Worm (Caenorhabditis elegans) whole organism, midembryonic: Measurements from ENCODE around the gene tag-243.

Experiments
- T22C8.4 ChIP-seq: fragments of 200-800 bp; sonication (Bioruptor generic); IDR thresholded peaks from 2 replicates; pipeline ENCODE4 v1.3.6; 2022; ENCODE audit warnings: missing genetic modification characterization, missing compliant biosample characterization
- cog-1 ChIP-seq: sonication (generic microtip); optimal IDR thresholded peaks from 2 replicates; lab custom pipeline; 2016; ENCODE audit warnings: missing genetic modification characterization, missing compliant biosample characterization
- flt-1 ChIP-seq: fragments of 200-800 bp; sonication (Bioruptor generic); IDR thresholded peaks from 2 replicates; pipeline ENCODE4 v1.3.6; 2022; ENCODE audit warnings: missing genetic modification characterization, missing compliant biosample characterization
- klf-2 ChIP-seq: fragments of 200-800 bp; sonication (Bioruptor generic); conservative IDR thresholded peaks from 2 replicates; pipeline ENCODE4 v1.3.6; 2022; ENCODE audit warnings: missing genetic modification reagents, missing genetic modification characterization, missing compliant biosample characterization
- med-1 ChIP-seq: sonication (generic microtip); optimal IDR thresholded peaks from 2 replicates; lab custom pipeline; 2017; ENCODE audit warnings: missing genetic modification characterization, mild to moderate bottlenecking, missing compliant biosample characterization, antibody characterized with exemption, missing genetic modification reagents; ENCODE audit not compliant: insufficient read depth
- ref-1 ChIP-seq: fragments of 200-800 bp; sonication (Bioruptor generic); conservative IDR thresholded peaks from 2 replicates; pipeline ENCODE4 v1.3.6; 2022; ENCODE audit warnings: missing genetic modification reagents, missing genetic modification characterization, missing compliant biosample characterization
- tab-1 ChIP-seq: fragments of 200-800 bp; sonication (Bioruptor generic); IDR thresholded peaks from 2 replicates; pipeline ENCODE4 v1.3.6; 2022; ENCODE audit warnings: missing genetic modification characterization, missing compliant biosample characterization
- ztf-23 ChIP-seq: fragments of 200-800 bp; sonication (Bioruptor generic); IDR thresholded peaks from 2 replicates; pipeline ENCODE4 v1.3.6; 2022; ENCODE audit warnings: missing genetic modification reagents, missing genetic modification characterization, missing compliant biosample characterization
- ztf-29 ChIP-seq: fragments of 200-800 bp; sonication (Bioruptor generic); IDR thresholded peaks from 2 replicates; pipeline ENCODE4 v1.3.6; 2022; ENCODE audit warnings: missing genetic modification reagents, missing genetic modification characterization, missing compliant biosample characterization

The tag-243 gene

ce11 chrIII:4688356-4688755 is at the start of gene tag-243:
Gene tag-243 (minus strand): TSS chrIII:4688456.
- TF ChIP-seq med-1 (GFP tag; lab: Kevin White, UChicago), result no peak
- 0 out of 2 replicates have a peak, but pooled peaks have one; percentile 24 for TF ChIP-seq klf-2

ce11 chrIII:4735443-4735842 is 47.2 kb upstream of the tag-243 start, which contains the start of gene F17C8.7:
Gene F17C8.7 (plus strand): TSS chrIII:4735743.
- TF ChIP-seq tab-1 (GFP tag; lab: Robert Waterston, UW) (no peak), cog-1 (no peak), med-1 (GFP tag; lab: Kevin White, UChicago) (no peak), T22C8.4 (GFP tag; lab: Robert Waterston, UW) (no peak), ztf-29 (GFP tag; lab: Robert Waterston, UW) (no peak), flt-1 (GFP tag; lab: Robert Waterston, UW) (no peak), klf-2 (no peak), ref-1 (GFP tag; lab: Robert Waterston, UW) (no peak), ztf-23 (GFP tag; lab: Robert Waterston, UW) (no peak)

ce11 chrIII:4734056-4734455 is 45.8 kb upstream of the tag-243 start, which contains the start of gene F17C8.9:
Gene F17C8.9 (plus strand): TSS chrIII:4734356.
- TF ChIP-seq cog-1 (no peak), klf-2 (no peak), med-1 (GFP tag; lab: Kevin White, UChicago) (no peak), ref-1 (GFP tag; lab: Robert Waterston, UW) (no peak), ztf-29 (GFP tag; lab: Robert Waterston, UW) (no peak)

ce11 chrIII:4731295-4731988 is 43.2 kb upstream of the tag-243 start, which contains the start of gene F17C8.3:
Gene F17C8.3 (plus strand): TSS chrIII:4731938.
- TF ChIP-seq cog-1, result no peak
- TF ChIP-seq tab-1 (GFP tag; lab: Robert Waterston, UW), result no peak
- no peak for TF ChIP-seq ref-1 (GFP tag; lab: Robert Waterston, UW)
- TF ChIP-seq flt-1 (GFP tag; lab: Robert Waterston, UW), result no peak
- TF ChIP-seq klf-2, result no peak
- no peak for TF ChIP-seq ztf-29 (GFP tag; lab: Robert Waterston, UW)
- no peak for TF ChIP-seq med-1 (GFP tag; lab: Kevin White, UChicago)
- no peak for TF ChIP-seq T22C8.4 (GFP tag; lab: Robert Waterston, UW)

- TF ChIP-seq flt-1 (GFP tag; lab: Robert Waterston, UW) (0 out of 2 replicates have a peak, but pooled peaks have one; percentile 44), tab-1 (GFP tag; lab: Robert Waterston, UW) (no peak)
These were observed 35.7 kb upstream of the tag-243 start for ce11 chrIII:4723922-4724321.

ce11 chrIII:4721750-4722149 is 33.5 kb upstream of the tag-243 start, which contains the start of gene acy-1:
Gene acy-1 (plus strand): TSS chrIII:4722095.
- TF ChIP-seq T22C8.4 (GFP tag; lab: Robert Waterston, UW) (no peak), ztf-23 (GFP tag; lab: Robert Waterston, UW) (no peak), cog-1 (peak; percentile 25), ztf-29 (GFP tag; lab: Robert Waterston, UW) (no peak), klf-2 (no peak)

- TF ChIP-seq flt-1 (GFP tag; lab: Robert Waterston, UW) (0 out of 2 replicates have a peak, but pooled peaks have one; percentile 45), T22C8.4 (GFP tag; lab: Robert Waterston, UW) (no peak), ztf-23 (GFP tag; lab: Robert Waterston, UW) (no peak)
These were observed 32.5 kb upstream of the tag-243 start, which contains the start of gene emb-5 for ce11 chrIII:4720620-4721227. Gene emb-5 (minus strand): TSS chrIII:4720670.

- TF ChIP-seq tab-1 (GFP tag; lab: Robert Waterston, UW) (no peak), ztf-29 (GFP tag; lab: Robert Waterston, UW) (no peak), med-1 (GFP tag; lab: Kevin White, UChicago) (no peak), cog-1 (no peak), ztf-23 (GFP tag; lab: Robert Waterston, UW) (no peak), flt-1 (GFP tag; lab: Robert Waterston, UW) (no peak), klf-2 (no peak), T22C8.4 (GFP tag; lab: Robert Waterston, UW) (no peak), ref-1 (GFP tag; lab: Robert Waterston, UW) (no peak)
These were observed 26.8 kb upstream of the tag-243 start, which contains the start of gene him-18 for ce11 chrIII:4715088-4715487. Gene him-18 (minus strand): TSS chrIII:4715188.

- TF ChIP-seq ref-1 (GFP tag; lab: Robert Waterston, UW) (no peak), cog-1 (no peak), T22C8.4 (GFP tag; lab: Robert Waterston, UW) (no peak), klf-2 (no peak), ztf-23 (GFP tag; lab: Robert Waterston, UW) (no peak), med-1 (GFP tag; lab: Kevin White, UChicago) (no peak), flt-1 (GFP tag; lab: Robert Waterston, UW) (no peak), tab-1 (GFP tag; lab: Robert Waterston, UW) (no peak), ztf-29 (GFP tag; lab: Robert Waterston, UW) (no peak)
These were observed 20.7 kb upstream of the tag-243 start, which contains the start of gene T04A8.18 for ce11 chrIII:4708909-4709308. Gene T04A8.18 (plus strand): TSS chrIII:4709209.

- TF ChIP-seq T22C8.4 (GFP tag; lab: Robert Waterston, UW) (no peak), cog-1 (no peak), ref-1 (GFP tag; lab: Robert Waterston, UW) (no peak), flt-1 (GFP tag; lab: Robert Waterston, UW) (no peak), klf-2 (no peak), med-1 (GFP tag; lab: Kevin White, UChicago) (no peak), ztf-29 (GFP tag; lab: Robert Waterston, UW) (no peak), tab-1 (GFP tag; lab: Robert Waterston, UW) (no peak), ztf-23 (GFP tag; lab: Robert Waterston, UW) (no peak)
These were observed 18.4 kb upstream of the tag-243 start, which contains the start of gene T04A8.13 for ce11 chrIII:4706678-4707077. Gene T04A8.13 (plus strand): TSS chrIII:4706978.
